Worm (Caenorhabditis elegans) whole organism, L4 larva: ENCODE results near the gene fbxa-127.
A peak's percentile ranks its signal among the peaks of the same experiment; 100 is the strongest.

Experiments
- F10B5.3 ChIP-seq: sonication (generic microtip); optimal IDR thresholded peaks from 2 replicates; lab custom pipeline; 2016; ENCODE audit warnings: mild to moderate bottlenecking, missing genetic modification characterization, missing compliant biosample characterization
- F26F4.8 ChIP-seq: fragments of 200-800 bp; sonication (Bioruptor generic); conservative IDR thresholded peaks from 2 replicates; pipeline ENCODE4 v1.3.6; 2022; ENCODE audit warnings: missing genetic modification characterization, missing compliant biosample characterization
- F37D6.2 ChIP-seq: sonication (generic microtip); optimal IDR thresholded peaks from 2 replicates; lab custom pipeline; 2016; ENCODE audit warnings: mild to moderate bottlenecking, missing genetic modification characterization, missing compliant biosample characterization
- F49E8.2 ChIP-seq: sonication (generic microtip); optimal IDR thresholded peaks from 2 replicates; lab custom pipeline; 2016; ENCODE audit warnings: missing compliant biosample characterization, mild to moderate bottlenecking, missing genetic modification characterization, borderline replicate concordance
- T26A8.4 ChIP-seq: fragments of 200-800 bp; sonication (Bioruptor generic); IDR thresholded peaks from 2 replicates; pipeline ENCODE4 v1.3.6; 2022; ENCODE audit warnings: missing genetic modification characterization, missing compliant biosample characterization
- Y105C5A.15 ChIP-seq: fragments of 200-800 bp; sonication (Bioruptor generic); IDR thresholded peaks from 2 replicates; pipeline ENCODE4 v1.3.6; 2022; ENCODE audit warnings: missing genetic modification characterization, missing compliant biosample characterization
- Y48G9A.11 ChIP-seq: fragments of 200-800 bp; sonication (Bioruptor generic); IDR thresholded peaks from 2 replicates; pipeline ENCODE4 v1.3.6; 2022; ENCODE audit warnings: missing genetic modification reagents, missing genetic modification characterization, missing compliant biosample characterization
- aha-1 ChIP-seq: fragments of 150-350 bp; peaks from one replicate; lab custom pipeline; 2014; ENCODE audit warnings: missing biosample characterization, missing genetic modification characterization
- aly-2 ChIP-seq: sonication (generic microtip); optimal IDR thresholded peaks from 2 replicates; lab custom pipeline; 2018; ENCODE audit warnings: missing biosample characterization, missing genetic modification characterization
- ama-1 ChIP-seq: fragments of 150-350 bp; optimal IDR thresholded peaks from 2 replicates; lab custom pipeline; 2014; ENCODE audit warnings: inconsistent platforms, mixed read lengths
- attf-4 ChIP-seq: sonication (generic microtip); optimal IDR thresholded peaks from 3 replicates; lab custom pipeline; 2017; ENCODE audit warnings: missing biosample characterization, missing genetic modification characterization
- ceh-28 ChIP-seq: fragments of 150-350 bp; optimal IDR thresholded peaks from 2 replicates; lab custom pipeline; 2014; ENCODE audit warnings: missing biosample characterization, missing genetic modification reagents, missing genetic modification characterization
- ceh-82 ChIP-seq: sonication (generic microtip); optimal IDR thresholded peaks from 2 replicates; lab custom pipeline; 2017; ENCODE audit warnings: missing biosample characterization, missing genetic modification characterization
- ces-1 ChIP-seq: fragments of 150-350 bp; sonication (generic microtip); optimal IDR thresholded peaks from 4 replicates; lab custom pipeline; 2014; ENCODE audit warnings: missing biosample characterization, missing genetic modification reagents, missing genetic modification characterization
- daf-12 ChIP-seq: fragments of 150-350 bp; optimal IDR thresholded peaks from 2 replicates; lab custom pipeline; 2014; ENCODE audit warnings: missing biosample characterization, missing genetic modification reagents, missing genetic modification characterization
- daf-19 ChIP-seq: fragments of 200-800 bp; sonication (Bioruptor generic); conservative IDR thresholded peaks from 2 replicates; pipeline ENCODE4 v1.3.6; 2022; ENCODE audit warnings: missing genetic modification characterization, missing compliant biosample characterization
- dmd-6 ChIP-seq: fragments of 200-800 bp; sonication (Bioruptor generic); IDR thresholded peaks from 2 replicates; pipeline ENCODE4 v1.3.6; 2022; ENCODE audit warnings: missing genetic modification reagents, missing genetic modification characterization, missing compliant biosample characterization
- duxl-1 ChIP-seq: sonication (generic microtip); optimal IDR thresholded peaks from 2 replicates; lab custom pipeline; 2016; ENCODE audit warnings: mild to moderate bottlenecking, missing genetic modification characterization, moderate library complexity, missing compliant biosample characterization; ENCODE audit not compliant: poor library complexity
- egl-27 ChIP-seq: sonication (generic microtip); optimal IDR thresholded peaks from 3 replicates; lab custom pipeline; 2017; ENCODE audit warnings: missing biosample characterization, missing genetic modification reagents, missing genetic modification characterization
- egl-43 ChIP-seq: fragments of 200-800 bp; sonication (Bioruptor generic); IDR thresholded peaks from 2 replicates; pipeline ENCODE4 v1.3.6; 2022; ENCODE audit warnings: missing genetic modification reagents, missing genetic modification characterization, missing compliant biosample characterization
- fos-1 ChIP-seq: fragments of 150-350 bp; optimal IDR thresholded peaks from 2 replicates; lab custom pipeline; 2014; ENCODE audit warnings: missing biosample characterization, missing genetic modification characterization
- jun-1 ChIP-seq: fragments of 150-350 bp; optimal IDR thresholded peaks from 2 replicates; lab custom pipeline; 2014; ENCODE audit warnings: missing biosample characterization, missing genetic modification reagents, missing genetic modification characterization
- lin-1 ChIP-seq: fragments of 200-800 bp; sonication (Bioruptor generic); IDR thresholded peaks from 2 replicates; pipeline ENCODE4 v1.3.6; 2022; ENCODE audit warnings: missing genetic modification reagents, missing genetic modification characterization, missing compliant biosample characterization
- lin-15B ChIP-seq: fragments of 150-350 bp; sonication (generic microtip); optimal IDR thresholded peaks from 3 replicates; lab custom pipeline; 2014; ENCODE audit warnings: missing biosample characterization, missing genetic modification characterization
- lin-39 ChIP-seq: fragments of 150-350 bp; optimal IDR thresholded peaks from 2 replicates; lab custom pipeline; 2014; ENCODE audit warnings: missing biosample characterization, missing genetic modification reagents, missing genetic modification characterization
- lir-3 ChIP-seq: sonication (generic microtip); optimal IDR thresholded peaks from 2 replicates; lab custom pipeline; 2016; ENCODE audit warnings: mild to moderate bottlenecking, missing genetic modification characterization, missing compliant biosample characterization
- mdl-1 ChIP-seq, 2 experiments: fragments of 150-350 bp in 1 of 2; sonication (generic microtip) in 1 of 2; optimal IDR thresholded peaks; 2 replicates each; lab custom pipeline; 2014 to 2017; ENCODE audit warnings: missing biosample characterization in 2 of 2, missing genetic modification characterization in 2 of 2
- mxl-3 ChIP-seq: fragments of 200-800 bp; sonication (Bioruptor generic); optimal IDR thresholded peaks from 2 replicates; lab custom pipeline; 2018; ENCODE audit warnings: mild to moderate bottlenecking, missing genetic modification characterization, missing compliant biosample characterization
- nhr-10 ChIP-seq: fragments of 150-350 bp; optimal IDR thresholded peaks from 2 replicates; lab custom pipeline; 2014; ENCODE audit warnings: missing biosample characterization, missing genetic modification characterization
- nhr-111 ChIP-seq: fragments of 200-800 bp; sonication (Bioruptor generic); optimal IDR thresholded peaks from 2 replicates; lab custom pipeline; 2018; ENCODE audit warnings: mild to moderate bottlenecking, missing genetic modification characterization, missing compliant biosample characterization
- nhr-25 ChIP-seq: sonication (generic microtip); optimal IDR thresholded peaks from 2 replicates; lab custom pipeline; 2017; ENCODE audit warnings: missing genetic modification characterization, mild to moderate bottlenecking, missing compliant biosample characterization, antibody characterized with exemption, moderate library complexity, borderline replicate concordance; ENCODE audit not compliant: insufficient read depth
- nhr-28 ChIP-seq: fragments of 150-350 bp; optimal IDR thresholded peaks from 2 replicates; lab custom pipeline; 2014; ENCODE audit warnings: missing biosample characterization, missing genetic modification characterization
- nhr-76 ChIP-seq: fragments of 150-350 bp; optimal IDR thresholded peaks from 2 replicates; lab custom pipeline; 2014; ENCODE audit warnings: missing biosample characterization, missing genetic modification characterization
- nhr-77 ChIP-seq: fragments of 150-350 bp; optimal IDR thresholded peaks from 2 replicates; lab custom pipeline; 2014; ENCODE audit warnings: missing biosample characterization, missing genetic modification characterization
- pha-4 ChIP-seq, 2 experiments: fragments of 150-350 bp in 1 of 2; fragments of 200-800 bp in 1 of 2; sonication (Bioruptor generic) in 1 of 2; IDR thresholded peaks in 1 of 2; optimal IDR thresholded peaks in 1 of 2; 2 replicates each; pipeline versions ENCODE4 v1.3.6 to Lab custom; 2014 to 2022; ENCODE audit warnings: missing genetic modification characterization in 2 of 2, missing genetic modification reagents in 2 of 2, missing biosample characterization in 1 of 2, missing compliant biosample characterization in 1 of 2
- pqm-1 ChIP-seq: sonication (generic microtip); optimal IDR thresholded peaks from 2 replicates; lab custom pipeline; 2017; ENCODE audit warnings: missing biosample characterization, missing genetic modification characterization
- rbr-2 ChIP-seq: sonication (generic microtip); optimal IDR thresholded peaks from 2 replicates; lab custom pipeline; 2016; ENCODE audit warnings: missing genotype, missing genetic modification characterization, missing compliant biosample characterization
- saeg-2 ChIP-seq: fragments of 200-800 bp; sonication (Bioruptor generic); IDR thresholded peaks from 2 replicates; pipeline ENCODE4 v1.3.6; 2022; ENCODE audit warnings: missing genetic modification reagents, missing genetic modification characterization, missing compliant biosample characterization
- set-16 ChIP-seq: fragments of 200-800 bp; sonication (Bioruptor generic); IDR thresholded peaks from 2 replicates; pipeline ENCODE4 v1.3.6; 2022; ENCODE audit warnings: missing genetic modification reagents, missing genetic modification characterization, missing compliant biosample characterization
- skn-1 ChIP-seq: fragments of 150-350 bp; optimal IDR thresholded peaks from 2 replicates; lab custom pipeline; 2014; ENCODE audit warnings: missing biosample characterization, missing genetic modification characterization
- snpc-4 ChIP-seq: fragments of 150-350 bp; optimal IDR thresholded peaks from 2 replicates; lab custom pipeline; 2014; ENCODE audit warnings: missing biosample characterization, missing genetic modification characterization
- spr-3 ChIP-seq: fragments of 200-800 bp; sonication (Bioruptor generic); optimal IDR thresholded peaks from 2 replicates; lab custom pipeline; 2018; ENCODE audit warnings: mild to moderate bottlenecking, missing genetic modification characterization, missing compliant biosample characterization
- zag-1 ChIP-seq: fragments of 150-350 bp; optimal IDR thresholded peaks from 2 replicates; lab custom pipeline; 2014; ENCODE audit warnings: missing biosample characterization, missing genetic modification characterization
- zip-2 ChIP-seq: fragments of 150-350 bp; optimal IDR thresholded peaks from 2 replicates; lab custom pipeline; 2014; ENCODE audit warnings: missing biosample characterization, missing genetic modification characterization
- ztf-11 ChIP-seq: fragments of 150-350 bp; optimal IDR thresholded peaks from 2 replicates; lab custom pipeline; 2014; ENCODE audit warnings: missing biosample characterization, missing genetic modification characterization

Gene fbxa-127

DNA sequence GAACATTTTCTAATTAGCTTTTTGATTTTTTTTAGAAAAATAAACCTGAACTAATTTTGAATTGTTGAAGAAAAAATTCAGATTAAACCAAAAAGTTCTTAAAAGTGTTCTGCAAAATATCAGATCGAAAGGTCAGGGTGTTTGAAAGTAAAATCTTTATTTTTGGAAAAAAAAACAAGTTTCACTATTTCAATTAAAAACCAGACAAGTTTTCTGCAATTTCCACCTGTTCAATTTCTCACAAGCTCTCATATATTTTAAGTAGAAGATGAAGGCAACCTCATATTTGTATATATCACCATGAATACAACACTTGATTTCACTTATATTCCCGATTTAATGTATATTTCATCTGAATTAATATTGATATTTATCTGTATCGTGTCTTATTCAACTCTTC, 41.3 kb upstream of the fbxa-127 start, which contains the start of gene srz-102:
Gene srz-102 (plus strand): TSS at position 301 of the 400 bp plus-strand sequence.
- no peak for TF ChIP-seq lin-39 (tag; lab: Kevin White, UChicago)
- no peak for TF ChIP-seq attf-4 (tag; lab: Kevin White, UChicago)
- TF ChIP-seq zip-2 (tag; lab: Kevin White, UChicago) = no peak
- TF ChIP-seq mdl-1 (tag; optimal IDR thresholded peaks at IDR 0.05; lab: Kevin White, UChicago) = no peak
- TF ChIP-seq dmd-6 (GFP tag; lab: Robert Waterston, UW) = no peak
- TF ChIP-seq lir-3 = no peak
- no peak for TF ChIP-seq spr-3 (GFP tag; lab: Kevin White, UChicago)
- no peak for TF ChIP-seq lin-1 (GFP tag; lab: Robert Waterston, UW)
- no peak for TF ChIP-seq aha-1 (tag; lab: Kevin White, UChicago)
- no peak for TF ChIP-seq ces-1
- TF ChIP-seq Y48G9A.11 (GFP tag; lab: Robert Waterston, UW) = no peak
- TF ChIP-seq, all 104 proteins: peak for 0

DNA sequence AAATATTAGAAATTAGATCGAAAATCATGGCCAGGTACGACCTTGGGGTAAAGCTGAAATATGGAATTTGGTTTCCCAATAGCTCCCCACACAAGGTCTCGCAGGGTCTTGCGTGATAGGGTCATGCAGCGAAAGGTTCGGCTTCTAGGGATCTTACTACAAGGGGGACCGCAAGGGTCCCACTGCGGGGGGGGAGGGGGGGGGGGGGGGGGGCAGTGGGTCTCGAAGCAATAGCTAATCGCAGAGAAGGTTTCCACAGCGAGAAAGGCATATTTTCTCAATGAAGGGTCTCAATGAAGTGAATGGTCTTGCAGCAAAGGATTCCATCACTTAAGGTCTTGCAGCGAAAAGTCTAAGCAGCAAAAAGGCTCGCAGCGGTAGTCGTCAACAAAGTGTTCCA, 35.5 kb upstream of the fbxa-127 start:
- peak; percentile 92 for TF ChIP-seq set-16 (GFP tag; lab: Robert Waterston, UW)
- TF ChIP-seq nhr-10 = no peak

DNA sequence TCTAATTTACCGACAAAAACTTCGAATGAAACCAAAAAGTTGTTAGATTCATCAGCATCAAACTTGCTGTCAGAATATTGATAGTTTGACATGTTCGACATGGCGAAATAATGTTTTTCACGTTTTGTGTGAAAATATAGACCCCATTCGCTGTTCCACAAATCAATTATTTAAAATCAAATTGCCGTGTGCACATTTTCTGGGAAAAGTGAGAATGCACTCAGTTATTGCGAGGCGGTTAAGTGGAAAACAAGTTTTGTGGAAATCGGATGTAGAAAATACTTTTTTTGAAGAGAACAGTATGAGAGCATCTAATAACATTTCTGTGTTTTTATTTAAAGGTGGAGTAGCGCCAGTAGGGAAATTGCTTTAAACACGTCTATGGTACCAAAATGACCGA, 34.8 kb upstream of the fbxa-127 start, which contains the start of gene srw-42:
Gene srw-42 (minus strand): TSS at position 101 of the 400 bp plus-strand sequence.
- TF ChIP-seq F37D6.2 (tag; lab: Kevin White, UChicago) = no peak
- no peak for TF ChIP-seq daf-19 (GFP tag; lab: Robert Waterston, UW)
- TF ChIP-seq nhr-111 = no peak
- no peak for TF ChIP-seq rbr-2 (tag; lab: Kevin White, UChicago)
- no peak for TF ChIP-seq fos-1 (tag; lab: Kevin White, UChicago)
- no peak for TF ChIP-seq Y105C5A.15 (GFP tag; lab: Robert Waterston, UW)
- TF ChIP-seq nhr-25 (tag; lab: Kevin White, UChicago) = no peak
- TF ChIP-seq ceh-28 (tag; lab: Kevin White, UChicago) = no peak
- TF ChIP-seq nhr-76 (tag; lab: Kevin White, UChicago) = no peak
- TF ChIP-seq lin-1 (GFP tag; lab: Robert Waterston, UW) = no peak
- TF ChIP-seq jun-1 = no peak
- no peak for TF ChIP-seq egl-27 (tag; lab: Kevin White, UChicago)
- TF ChIP-seq ama-1 (lab: Kevin White, UChicago) = no peak
- no peak for TF ChIP-seq daf-12 (tag; lab: Kevin White, UChicago)
- no peak for TF ChIP-seq egl-43
- TF ChIP-seq duxl-1 (tag; lab: Kevin White, UChicago) = no peak
- no peak for TF ChIP-seq nhr-28 (tag; lab: Kevin White, UChicago)
- no peak for TF ChIP-seq T26A8.4 (GFP tag; lab: Robert Waterston, UW)
- TF ChIP-seq zag-1 (tag; lab: Kevin White, UChicago) = no peak
- TF ChIP-seq ztf-11 (tag; lab: Kevin White, UChicago) = no peak
- TF ChIP-seq, all 104 proteins: peak for 0

DNA sequence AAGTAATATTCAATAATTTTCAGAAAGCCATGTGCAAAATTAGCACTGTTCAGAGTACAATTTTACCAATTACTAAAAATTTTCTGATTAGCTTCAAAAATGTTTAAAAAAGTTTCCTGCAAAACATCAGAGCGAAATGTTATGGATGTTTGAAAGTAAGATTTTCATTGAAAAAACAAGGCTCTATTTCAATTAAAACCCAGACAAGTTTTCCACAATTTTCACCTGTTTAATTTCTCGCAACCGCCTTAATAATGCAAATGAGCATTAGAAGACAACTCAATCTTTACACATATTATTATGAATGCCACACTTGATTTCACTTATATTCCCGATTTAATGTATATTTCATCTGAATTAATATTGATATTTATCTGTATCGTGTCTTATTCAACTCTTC, 34.0 kb upstream of the fbxa-127 start, which contains the start of gene srz-101:
Gene srz-101 (plus strand): TSS at position 301 of the 400 bp plus-strand sequence.
- no peak for TF ChIP-seq mdl-1 (tag; optimal IDR thresholded peaks at IDR 0.05; lab: Kevin White, UChicago)
- TF ChIP-seq snpc-4 (tag; lab: Kevin White, UChicago) = no peak
- no peak for TF ChIP-seq F49E8.2 (tag; lab: Kevin White, UChicago)
- TF ChIP-seq F26F4.8 (GFP tag; lab: Robert Waterston, UW) = no peak
- TF ChIP-seq ces-1 = no peak
- TF ChIP-seq lin-15B (tag; lab: Kevin White, UChicago) = no peak
- TF ChIP-seq mxl-3 = no peak
- no peak for TF ChIP-seq skn-1 (tag; lab: Kevin White, UChicago)
- no peak for TF ChIP-seq zag-1 (tag; lab: Kevin White, UChicago)
- no peak for TF ChIP-seq nhr-77 (tag; lab: Kevin White, UChicago)
- no peak for TF ChIP-seq fos-1 (tag; lab: Kevin White, UChicago)
- TF ChIP-seq pha-4 (GFP tag; IDR thresholded peaks at IDR 0.05; lab: Robert Waterston, UW) = no peak
- no peak for TF ChIP-seq pha-4 (tag; optimal IDR thresholded peaks at IDR 0.05; lab: Kevin White, UChicago)
- TF ChIP-seq pqm-1 (tag; lab: Kevin White, UChicago) = no peak
- TF ChIP-seq egl-43 = no peak
- no peak for TF ChIP-seq T26A8.4 (GFP tag; lab: Robert Waterston, UW)
- TF ChIP-seq F10B5.3 (tag; lab: Kevin White, UChicago) = no peak
- TF ChIP-seq lin-39 (tag; lab: Kevin White, UChicago) = no peak
- TF ChIP-seq saeg-2 = no peak
- no peak for TF ChIP-seq ceh-82 (tag; lab: Kevin White, UChicago)
- no peak for TF ChIP-seq aly-2 (tag; lab: Kevin White, UChicago)
